Fruit fly (Drosophila melanogaster) whole organism, embryonic: Measurements from ENCODE around the gene HSPBAP1.

Source experiments
- Atf6 ChIP-seq: fragments of 200-800 bp; sonication (Bioruptor generic); IDR thresholded peaks from 2 replicates; pipeline ENCODE4 v1.3.6; 2022; ENCODE audit warnings: missing biosample characterization, missing genetic modification characterization
- B-H2 ChIP-seq: fragments of 200-800 bp; sonication (Bioruptor generic); optimal IDR thresholded peaks from 2 replicates; lab custom pipeline; 2018; ENCODE audit warnings: missing biosample characterization, mild to moderate bottlenecking, missing genetic modification characterization
- BEAF-32 ChIP-seq: fragments of 200-800 bp; sonication (Bioruptor generic); optimal IDR thresholded peaks from 3 replicates; lab custom pipeline; 2017; ENCODE audit warnings: missing biosample characterization, missing genetic modification characterization, mild to moderate bottlenecking, moderate library complexity, missing genetic modification reagents
- Bdp1 ChIP-seq: fragments of 200-800 bp; sonication (Bioruptor generic); optimal IDR thresholded peaks from 3 replicates; lab custom pipeline; 2016; ENCODE audit warnings: missing biosample characterization, missing genetic modification characterization
- BtbVII ChIP-seq: fragments of 200-800 bp; sonication (Bioruptor generic); optimal IDR thresholded peaks from 3 replicates; lab custom pipeline; 2017; ENCODE audit warnings: missing biosample characterization, mild to moderate bottlenecking, missing genetic modification characterization
- CG10147 ChIP-seq: fragments of 200-800 bp; sonication (Bioruptor generic); optimal IDR thresholded peaks from 2 replicates; lab custom pipeline; 2019; ENCODE audit warnings: missing biosample characterization, mild to moderate bottlenecking, missing genetic modification characterization, moderate library complexity
- CG1024 ChIP-seq: fragments of 200-800 bp; sonication (Bioruptor generic); IDR thresholded peaks from 2 replicates; pipeline ENCODE4 v1.3.6; 2022; ENCODE audit warnings: missing biosample characterization, missing genetic modification characterization
- CG11247 ChIP-seq: fragments of 200-800 bp; sonication (Bioruptor generic); IDR thresholded peaks from 2 replicates; pipeline ENCODE4 v1.3.6; 2022; ENCODE audit warnings: missing biosample characterization, missing genetic modification characterization
- CG13123 ChIP-seq: fragments of 200-800 bp; sonication (Bioruptor generic); optimal IDR thresholded peaks from 2 replicates; lab custom pipeline; 2016; ENCODE audit warnings: missing biosample characterization, missing genetic modification characterization
- CG13287 ChIP-seq: fragments of 200-800 bp; sonication (Bioruptor generic); IDR thresholded peaks from 2 replicates; pipeline ENCODE4 v1.3.6; 2022; ENCODE audit warnings: missing biosample characterization, missing genetic modification characterization; ENCODE audit not compliant: partially characterized antibody
- CG14710 ChIP-seq: fragments of 200-800 bp; sonication (Bioruptor generic); optimal IDR thresholded peaks from 3 replicates; lab custom pipeline; 2019; ENCODE audit warnings: missing biosample characterization, mild to moderate bottlenecking, missing genetic modification characterization, moderate library complexity
- CG15514 ChIP-seq: fragments of 200-800 bp; sonication (Bioruptor generic); optimal IDR thresholded peaks from 3 replicates; lab custom pipeline; 2017; ENCODE audit warnings: missing biosample characterization, missing genetic modification characterization, mild to moderate bottlenecking, moderate library complexity, missing genetic modification reagents
- CG17328 ChIP-seq: fragments of 200-800 bp; sonication (Bioruptor generic); IDR thresholded peaks from 2 replicates; pipeline ENCODE4 v1.3.6; 2022; ENCODE audit warnings: missing biosample characterization, missing genetic modification characterization
- CG17612 ChIP-seq: fragments of 200-800 bp; sonication (Bioruptor generic); IDR thresholded peaks from 2 replicates; pipeline ENCODE4 v1.3.6; 2022; ENCODE audit warnings: missing biosample characterization, missing genetic modification characterization
- CG18599 ChIP-seq: fragments of 200-800 bp; sonication (Bioruptor generic); optimal IDR thresholded peaks from 3 replicates; lab custom pipeline; 2017; ENCODE audit warnings: missing biosample characterization, missing genetic modification characterization, mild to moderate bottlenecking, moderate library complexity, missing genetic modification reagents
- CG4328 ChIP-seq: fragments of 200-800 bp; sonication (Bioruptor generic); optimal IDR thresholded peaks from 3 replicates; lab custom pipeline; 2017; ENCODE audit warnings: missing biosample characterization, missing genetic modification reagents, missing genetic modification characterization
- CG4360 ChIP-seq: fragments of 200-800 bp; sonication (Bioruptor generic); IDR thresholded peaks from 2 replicates; pipeline ENCODE4 v1.3.6; 2022; ENCODE audit warnings: missing biosample characterization, missing genetic modification characterization
- CG4617 ChIP-seq: fragments of 200-800 bp; sonication (Bioruptor generic); optimal IDR thresholded peaks from 3 replicates; lab custom pipeline; 2016; ENCODE audit warnings: missing biosample characterization, missing genetic modification characterization, borderline replicate concordance
- CG6175 ChIP-seq: fragments of 200-800 bp; sonication (Bioruptor generic); IDR thresholded peaks from 3 replicates; pipeline ENCODE4 v1.3.6; 2022; ENCODE audit warnings: missing biosample characterization, missing genetic modification characterization
- CG7745 ChIP-seq: fragments of 200-800 bp; sonication (Bioruptor generic); optimal IDR thresholded peaks from 2 replicates; lab custom pipeline; 2018; ENCODE audit warnings: missing biosample characterization, mild to moderate bottlenecking, missing genetic modification characterization, moderate library complexity
- CG8944 ChIP-seq: fragments of 200-800 bp; sonication (Bioruptor generic); optimal IDR thresholded peaks from 3 replicates; lab custom pipeline; 2016; ENCODE audit warnings: missing biosample characterization, missing genetic modification characterization
- CG9215 ChIP-seq: fragments of 200-800 bp; sonication (Bioruptor generic); IDR thresholded peaks from 2 replicates; pipeline ENCODE4 v1.3.6; 2022; ENCODE audit warnings: missing biosample characterization, missing genetic modification characterization
- CG9932 ChIP-seq: fragments of 200-800 bp; sonication (Bioruptor generic); IDR thresholded peaks from 2 replicates; pipeline ENCODE4 v1.3.6; 2022; ENCODE audit warnings: missing biosample characterization, missing genetic modification characterization
- ERR ChIP-seq: fragments of 200-800 bp; sonication (Bioruptor generic); optimal IDR thresholded peaks from 2 replicates; lab custom pipeline; 2016; ENCODE audit warnings: missing biosample characterization, missing genetic modification characterization
- Hand ChIP-seq: fragments of 200-800 bp; sonication (Bioruptor generic); optimal IDR thresholded peaks from 2 replicates; lab custom pipeline; 2017; ENCODE audit warnings: mild to moderate bottlenecking, missing biosample characterization, missing genetic modification reagents, missing genetic modification characterization
- Meics ChIP-seq: fragments of 200-800 bp; sonication (Bioruptor generic); optimal IDR thresholded peaks from 2 replicates; lab custom pipeline; 2017; ENCODE audit warnings: missing biosample characterization, mild to moderate bottlenecking, missing genetic modification characterization
- NC2α ChIP-seq: fragments of 200-800 bp; sonication (Bioruptor generic); optimal IDR thresholded peaks from 2 replicates; lab custom pipeline; 2016; ENCODE audit warnings: missing biosample characterization, missing genetic modification characterization
- NFAT ChIP-seq: fragments of 200-800 bp; sonication (Bioruptor generic); IDR thresholded peaks from 2 replicates; pipeline ENCODE4 v1.3.6; 2022; ENCODE audit warnings: missing biosample characterization, missing genetic modification characterization
- Oli ChIP-seq: fragments of 200-800 bp; sonication (Bioruptor generic); optimal IDR thresholded peaks from 2 replicates; lab custom pipeline; 2018; ENCODE audit warnings: missing biosample characterization, mild to moderate bottlenecking, missing genetic modification characterization, moderate library complexity
- Opbp ChIP-seq: fragments of 200-800 bp; sonication (Bioruptor generic); IDR thresholded peaks from 3 replicates; pipeline ENCODE4 v1.3.6; 2022; ENCODE audit warnings: missing biosample characterization, missing genetic modification characterization; ENCODE audit not compliant: partially characterized antibody
- Trl ChIP-seq, 3 experiments: fragments of >200 bp in 2 of 3; fragments of 200-800 bp in 1 of 3; sonication (Bioruptor generic) in 1 of 3; optimal IDR thresholded peaks; 2 replicates in 1 of 3; 3 replicates in 2 of 3; lab custom pipeline; 2016 to 2017; ENCODE audit warnings: missing biosample characterization in 1 of 3, missing genetic modification characterization in 1 of 3
- Vsx1 ChIP-seq: fragments of 200-800 bp; sonication (Bioruptor generic); optimal IDR thresholded peaks from 2 replicates; lab custom pipeline; 2017; ENCODE audit warnings: missing biosample characterization, mild to moderate bottlenecking, missing genetic modification characterization, missing genetic modification reagents
- ap ChIP-seq: fragments of 200-800 bp; sonication (Bioruptor generic); IDR thresholded peaks from 2 replicates; pipeline ENCODE4 v1.3.6; 2022; ENCODE audit warnings: missing biosample characterization, missing genetic modification characterization
- bbx ChIP-seq: fragments of 200-800 bp; sonication (Bioruptor generic); IDR thresholded peaks from 2 replicates; pipeline ENCODE4 v1.3.6; 2022; ENCODE audit warnings: missing biosample characterization, missing genetic modification characterization; ENCODE audit not compliant: partially characterized antibody
- chinmo ChIP-seq: fragments of 200-800 bp; sonication (Bioruptor generic); IDR thresholded peaks from 4 replicates; pipeline ENCODE4 v1.3.6; 2022; ENCODE audit warnings: missing biosample characterization, missing genetic modification characterization; ENCODE audit not compliant: partially characterized antibody
- danr ChIP-seq: fragments of 200-800 bp; sonication (Bioruptor generic); IDR thresholded peaks from 2 replicates; pipeline ENCODE4 v1.3.6; 2022; ENCODE audit warnings: missing biosample characterization, missing genetic modification characterization
- gem ChIP-seq: fragments of 200-800 bp; sonication (Bioruptor generic); optimal IDR thresholded peaks from 2 replicates; lab custom pipeline; 2019; ENCODE audit warnings: missing biosample characterization, mild to moderate bottlenecking, missing genetic modification characterization, moderate library complexity
- gfzf ChIP-seq: fragments of 200-800 bp; sonication (Bioruptor generic); optimal IDR thresholded peaks from 2 replicates; lab custom pipeline; 2016; ENCODE audit warnings: missing biosample characterization, mild to moderate bottlenecking, missing genetic modification characterization, moderate library complexity
- lab ChIP-seq: fragments of 200-800 bp; sonication (Bioruptor generic); optimal IDR thresholded peaks from 3 replicates; lab custom pipeline; 2017; ENCODE audit warnings: missing biosample characterization, missing genetic modification characterization, mild to moderate bottlenecking, moderate library complexity, missing genetic modification reagents
- nerfin-1 ChIP-seq: fragments of 200-800 bp; sonication (Bioruptor generic); optimal IDR thresholded peaks from 3 replicates; lab custom pipeline; 2019; ENCODE audit warnings: missing biosample characterization, mild to moderate bottlenecking, missing genetic modification characterization, moderate library complexity
- nerfin-2 ChIP-seq: fragments of 200-800 bp; sonication (Bioruptor generic); IDR thresholded peaks from 2 replicates; pipeline ENCODE4 v1.3.6; 2022; ENCODE audit warnings: missing biosample characterization, missing genetic modification characterization; ENCODE audit not compliant: partially characterized antibody
- sd ChIP-seq: fragments of 200-800 bp; sonication (Bioruptor generic); optimal IDR thresholded peaks from 3 replicates; lab custom pipeline; 2018; ENCODE audit warnings: missing biosample characterization, mild to moderate bottlenecking, missing genetic modification characterization, moderate library complexity
- sens-2 ChIP-seq: fragments of 200-800 bp; sonication (Bioruptor generic); IDR thresholded peaks from 2 replicates; pipeline ENCODE4 v1.3.6; 2022; ENCODE audit warnings: missing biosample characterization, missing genetic modification characterization
- seq ChIP-seq: fragments of 200-800 bp; sonication (Bioruptor generic); IDR thresholded peaks from 2 replicates; pipeline ENCODE4 v1.3.6; 2022; ENCODE audit warnings: missing biosample characterization, missing genetic modification characterization
- slbo ChIP-seq: fragments of 200-800 bp; sonication (Bioruptor generic); IDR thresholded peaks from 2 replicates; pipeline ENCODE4 v1.3.6; 2022; ENCODE audit warnings: missing biosample characterization, missing genetic modification characterization
- sqz ChIP-seq: fragments of 200-800 bp; sonication (Bioruptor generic); optimal IDR thresholded peaks from 3 replicates; lab custom pipeline; 2018; ENCODE audit warnings: missing biosample characterization, mild to moderate bottlenecking, missing genetic modification characterization
- stc ChIP-seq: fragments of 200-800 bp; sonication (Bioruptor generic); IDR thresholded peaks from 2 replicates; pipeline ENCODE4 v1.3.6; 2022; ENCODE audit warnings: missing biosample characterization, missing genetic modification characterization
- twi ChIP-seq: fragments of 200-800 bp; optimal IDR thresholded peaks from 2 replicates; lab custom pipeline; 2019; ENCODE audit warnings: missing biosample characterization, mild to moderate bottlenecking, missing genetic modification characterization, moderate library complexity
- tx ChIP-seq: fragments of 200-800 bp; sonication (Bioruptor generic); optimal IDR thresholded peaks from 2 replicates; lab custom pipeline; 2016; ENCODE audit warnings: missing biosample characterization, missing genetic modification characterization

HSPBAP1 gene

DNA sequence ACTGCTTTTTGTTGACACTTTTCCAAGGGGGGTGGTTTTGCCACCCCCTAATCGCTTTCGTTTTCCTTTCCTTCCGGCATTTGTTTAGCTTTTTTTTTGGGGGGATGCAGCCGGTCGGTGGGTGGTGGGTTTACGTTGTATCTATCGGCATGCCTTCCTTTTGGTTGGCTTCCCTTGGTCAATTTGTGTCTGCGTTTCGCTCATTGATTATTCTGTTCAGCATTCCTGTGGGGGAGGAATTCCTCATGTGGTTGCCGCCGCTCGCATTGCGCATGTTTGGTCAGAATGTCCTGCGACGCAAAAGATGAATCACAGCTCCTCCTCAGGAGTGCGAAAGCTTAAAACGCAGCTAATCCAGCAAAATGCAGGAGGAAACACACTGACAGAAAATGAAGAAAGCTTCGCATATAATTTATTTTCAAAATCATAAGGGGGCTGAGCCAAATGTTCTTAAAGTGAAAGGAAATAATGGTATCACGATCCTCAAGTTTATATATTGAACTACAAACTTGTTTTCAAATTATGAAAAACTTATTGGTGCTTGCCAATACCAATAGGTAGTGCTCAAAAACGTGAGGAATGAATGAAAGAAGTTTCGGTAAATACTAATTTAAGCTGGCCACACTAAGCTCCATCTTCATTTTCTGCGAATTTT, 42.8 kb upstream of the HSPBAP1 start, which contains the start of gene RpS10a:
RpS10a (plus strand) TSS at position 605 of the 655 bp plus-strand sequence.
- no peak for TF ChIP-seq Oli
- peak; percentile 92 for TF ChIP-seq sd
- no peak for TF ChIP-seq Bdp1 (GFP tag; lab: Kevin White, UChicago)
- no peak for TF ChIP-seq stc (GFP tag; lab: Robert Waterston, UW)
- TF ChIP-seq ap: no peak
- no peak for TF ChIP-seq CG11247 (GFP tag; lab: Robert Waterston, UW)
- no peak for TF ChIP-seq CG17612
- no peak for TF ChIP-seq NC2α
- TF ChIP-seq sqz: peak; percentile 45
- peak; percentile 79; the same call in 1 of the 4 replicates for TF ChIP-seq chinmo (GFP tag; lab: Robert Waterston, UW)
- no peak for TF ChIP-seq Vsx1 (GFP tag; lab: Kevin White, UChicago)
- peak; percentile 53; the same call in 1 of the 2 replicates for TF ChIP-seq seq
- TF ChIP-seq CG13123 (GFP tag; lab: Kevin White, UChicago): no peak
- TF ChIP-seq CG1024 (GFP tag; lab: Robert Waterston, UW): no peak
- 0 out of 2 replicates have a peak, but pooled peaks have one; percentile 5 for TF ChIP-seq CG9932
- TF ChIP-seq BEAF-32 (GFP tag; lab: Kevin White, UChicago): no peak
- no peak for TF ChIP-seq ERR (GFP tag; lab: Kevin White, UChicago)
- no peak for TF ChIP-seq CG7745
- TF ChIP-seq B-H2 (GFP tag; lab: Kevin White, UChicago): no peak
- no peak for TF ChIP-seq Hand
- TF ChIP-seq slbo (GFP tag; lab: Robert Waterston, UW): no peak
- TF ChIP-seq CG10147 (GFP tag; lab: Kevin White, UChicago): peak; percentile 10
- no peak for TF ChIP-seq CG8944 (GFP tag; lab: Kevin White, UChicago)
- TF ChIP-seq twi (tag; lab: Kevin White, UChicago): no peak
- TF ChIP-seq CG14710 (tag; lab: Kevin White, UChicago): no peak
- TF ChIP-seq Meics: peak; percentile 26
- no peak for TF ChIP-seq CG4328 (GFP tag; lab: Kevin White, UChicago)
- no peak for TF ChIP-seq CG17328
- no peak for TF ChIP-seq danr
- TF ChIP-seq gem (tag; lab: Kevin White, UChicago): peak; percentile 24
- TF ChIP-seq NFAT (GFP tag; lab: Robert Waterston, UW): no peak
- TF ChIP-seq sens-2: no peak
- no peak for TF ChIP-seq CG4360 (GFP tag; lab: Robert Waterston, UW)
- TF ChIP-seq lab: peak; percentile 16
- no peak for TF ChIP-seq tx (GFP tag; lab: Kevin White, UChicago)
- TF ChIP-seq CG15514 (GFP tag; lab: Kevin White, UChicago): peak; percentile 17
- TF ChIP-seq Atf6 (GFP tag; lab: Robert Waterston, UW): no peak
- peak; percentile 1 for TF ChIP-seq gfzf
- peak; percentile 19 for TF ChIP-seq CG18599
- TF ChIP-seq CG4617 (GFP tag; lab: Kevin White, UChicago): no peak
- TF ChIP-seq nerfin-1 (tag; lab: Kevin White, UChicago): peak; percentile 100
- TF ChIP-seq CG6175 (GFP tag; lab: Robert Waterston, UW): no peak
- no peak for TF ChIP-seq CG13287 (GFP tag; lab: Robert Waterston, UW)
- TF ChIP-seq BtbVII (GFP tag; lab: Kevin White, UChicago): no peak
- TF ChIP-seq nerfin-2: 0 out of 2 replicates have a peak, but pooled peaks have one; percentile 25
- peak; percentile 57; the same call in 2 of the 3 replicates for TF ChIP-seq Opbp (GFP tag; lab: Robert Waterston, UW)
- TF ChIP-seq bbx (GFP tag; lab: Robert Waterston, UW): peak; percentile 87
- no peak for TF ChIP-seq CG9215 (GFP tag; lab: Robert Waterston, UW)
- no peak for TF ChIP-seq Trl (optimal IDR thresholded peaks at IDR 0.05; lab: Kevin White, UChicago)
- TF ChIP-seq Trl (GFP tag; optimal IDR thresholded peaks at IDR 0.05; lab: Kevin White, UChicago): no peak
